Worm (Caenorhabditis elegans) whole organism, L4 larva: Measurements from ENCODE around the gene T22D1.1.

Experiments
- dve-1 ChIP-seq: sonication (generic microtip); optimal IDR thresholded peaks from 2 replicates; lab custom pipeline; 2017; ENCODE audit warnings: antibody characterized with exemption, mild to moderate bottlenecking, missing genetic modification characterization, missing compliant biosample characterization; ENCODE audit not compliant: insufficient read depth
- egl-27 ChIP-seq: sonication (generic microtip); optimal IDR thresholded peaks from 3 replicates; lab custom pipeline; 2017; ENCODE audit warnings: missing biosample characterization, missing genetic modification reagents, missing genetic modification characterization
- lsy-2 ChIP-seq, 2 experiments: fragments of 150-350 bp in 1 of 2; sonication (generic microtip) in 1 of 2; optimal IDR thresholded peaks; 2 replicates each; lab custom pipeline; 2014 to 2017; ENCODE audit warnings: missing biosample characterization in 2 of 2, missing genetic modification characterization in 2 of 2
- mes-2 ChIP-seq: sonication (generic microtip); optimal IDR thresholded peaks from 2 replicates; lab custom pipeline; 2016; ENCODE audit warnings: missing genotype, mild to moderate bottlenecking, missing genetic modification characterization, missing compliant biosample characterization; ENCODE audit not compliant: poor library complexity, severe bottlenecking
- nhr-11 ChIP-seq: fragments of 150-350 bp; optimal IDR thresholded peaks from 2 replicates; lab custom pipeline; 2014; ENCODE audit warnings: missing biosample characterization, missing genetic modification characterization
- snpc-4 ChIP-seq: fragments of 150-350 bp; optimal IDR thresholded peaks from 2 replicates; lab custom pipeline; 2014; ENCODE audit warnings: missing biosample characterization, missing genetic modification characterization

ce11 chrIV:6905947-6906489 lies 17.2 kb upstream of the T22D1.1 start, which contains the start of the genes T22D1.17 and T22D1.8:
- TF ChIP-seq egl-27 (tag; lab: Kevin White, UChicago) (no peak), lsy-2 (tag; optimal IDR thresholded peaks at IDR 0.05; lab: Kevin White, UChicago) (no peak), snpc-4 (tag; lab: Kevin White, UChicago) (no peak), mes-2 (tag; lab: Kevin White, UChicago) (no peak), nhr-11 (no peak), dve-1 (tag; lab: Kevin White, UChicago) (no peak)
